Worm (Caenorhabditis elegans) whole organism, late embryonic: ENCODE data around the gene best-9.

Source experiments
- che-1 ChIP-seq: sonication (generic microtip); optimal IDR thresholded peaks from 2 replicates; lab custom pipeline; 2016; ENCODE audit warnings: mild to moderate bottlenecking, missing genetic modification characterization, missing compliant biosample characterization
- eyg-1 ChIP-seq: sonication (generic microtip); optimal IDR thresholded peaks from 2 replicates; lab custom pipeline; 2016; ENCODE audit warnings: missing genotype, missing genetic modification characterization, missing compliant biosample characterization
- hlh-15 ChIP-seq: sonication (generic microtip); optimal IDR thresholded peaks from 2 replicates; lab custom pipeline; 2016; ENCODE audit warnings: missing genetic modification characterization, missing compliant biosample characterization
- hlh-30 ChIP-seq: sonication (generic microtip); optimal IDR thresholded peaks from 2 replicates; lab custom pipeline; 2017; ENCODE audit warnings: antibody characterized with exemption, missing genetic modification characterization, missing compliant biosample characterization; ENCODE audit not compliant: insufficient read depth
- nhr-11 ChIP-seq: fragments of 150-350 bp; optimal IDR thresholded peaks from 2 replicates; lab custom pipeline; 2014; ENCODE audit warnings: missing biosample characterization, missing genetic modification characterization
- nhr-232 ChIP-seq: sonication (generic microtip); optimal IDR thresholded peaks from 2 replicates; lab custom pipeline; 2016; ENCODE audit warnings: missing genetic modification characterization, missing compliant biosample characterization
- pax-1 ChIP-seq: fragments of 150-350 bp; optimal IDR thresholded peaks from 2 replicates; lab custom pipeline; 2014; ENCODE audit warnings: missing biosample characterization, missing genetic modification characterization
- rnt-1 ChIP-seq: sonication (generic microtip); optimal IDR thresholded peaks from 2 replicates; lab custom pipeline; 2016; ENCODE audit warnings: missing genetic modification characterization, missing compliant biosample characterization
- tbx-2 ChIP-seq: sonication (generic microtip); optimal IDR thresholded peaks from 2 replicates; lab custom pipeline; 2016; ENCODE audit warnings: missing genetic modification characterization, missing compliant biosample characterization
- ttx-3 ChIP-seq: sonication (generic microtip); optimal IDR thresholded peaks from 2 replicates; lab custom pipeline; 2016; ENCODE audit warnings: missing genetic modification reagents, missing genetic modification characterization, missing compliant biosample characterization
- unc-86 ChIP-seq: sonication (generic microtip); optimal IDR thresholded peaks from 2 replicates; lab custom pipeline; 2016; ENCODE audit warnings: missing genetic modification characterization, missing compliant biosample characterization

DNA sequence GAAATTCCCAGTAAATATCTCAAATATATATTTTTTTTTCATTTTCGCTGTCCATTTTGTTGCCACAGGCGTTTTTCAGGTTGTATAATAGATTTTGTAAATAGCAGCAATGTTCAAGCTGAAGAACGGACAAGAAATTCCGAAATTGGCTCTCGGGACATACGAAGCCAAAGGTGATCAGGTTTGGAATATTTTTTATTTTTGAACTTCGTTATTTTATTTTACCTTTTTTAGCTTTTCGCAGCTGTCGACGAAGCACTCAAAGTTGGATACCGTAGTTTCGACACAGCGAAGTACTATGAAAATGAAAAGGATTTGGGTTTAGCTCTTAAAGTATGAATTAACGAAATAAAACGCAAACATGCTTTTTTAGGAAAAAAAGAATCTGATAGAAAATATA, 36.0 kb upstream of the best-9 start, which contains the start of gene C01G5.5:
- TF ChIP-seq nhr-11 (no peak), hlh-15 (tag; lab: Kevin White, UChicago) (no peak), hlh-30 (tag; lab: Kevin White, UChicago) (no peak), pax-1 (tag; lab: Kevin White, UChicago) (no peak), che-1 (tag; lab: Kevin White, UChicago) (no peak), rnt-1 (tag; lab: Kevin White, UChicago) (no peak), ttx-3 (no peak), tbx-2 (no peak), nhr-232 (tag; lab: Kevin White, UChicago) (no peak), eyg-1 (tag; lab: Kevin White, UChicago) (no peak), unc-86 (tag; lab: Kevin White, UChicago) (no peak)
